Worm (Caenorhabditis elegans): Measurements from ENCODE around the gene srj-38.

DNA sequence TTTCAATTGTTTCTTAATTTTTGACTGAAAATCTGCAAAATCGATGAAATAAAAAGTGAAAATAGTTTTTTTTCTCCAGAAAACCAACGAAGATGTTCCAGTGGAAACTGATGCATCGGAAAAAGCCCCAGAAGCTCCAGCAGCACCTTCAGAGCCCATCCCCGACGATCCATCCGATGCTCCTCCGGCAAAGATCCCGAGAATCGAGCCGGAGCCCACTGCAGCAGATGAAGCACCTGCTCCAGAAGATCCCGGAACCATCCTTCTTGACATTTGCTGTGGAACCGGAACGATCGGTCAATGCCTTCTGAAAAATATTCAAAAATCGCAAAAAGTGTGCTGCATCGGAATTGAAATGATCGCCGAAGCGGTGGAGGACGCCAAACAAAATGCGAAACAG, 24.5 kb upstream of the srj-38 start:
- TF ChIP-seq ztf-11 (tag; optimal IDR thresholded peaks at IDR 0.05) = no peak
- no peak for TF ChIP-seq nhr-237 (tag; optimal IDR thresholded peaks at IDR 0.05)
- TF ChIP-seq nhr-76 (tag; optimal IDR thresholded peaks at IDR 0.05) = no peak
- TF ChIP-seq unc-98 (GFP tag; IDR thresholded peaks at IDR 0.05) = no peak
- no peak for TF ChIP-seq fkh-10 (GFP tag; optimal IDR thresholded peaks at IDR 0.05)
- no peak for TF ChIP-seq aly-2 (tag; optimal IDR thresholded peaks at IDR 0.05)
- TF ChIP-seq unc-86 (tag; optimal IDR thresholded peaks at IDR 0.05) = no peak
- TF ChIP-seq ama-1 (optimal IDR thresholded peaks at IDR 0.05) = no peak
- no peak for TF ChIP-seq sptf-1 (tag; optimal IDR thresholded peaks at IDR 0.05)
- TF ChIP-seq jun-1 (tag; optimal IDR thresholded peaks at IDR 0.05) = no peak
- TF ChIP-seq nhr-11 (tag; optimal IDR thresholded peaks at IDR 0.05) = no peak

Measured in whole organism, L1 larva.